Worm (Caenorhabditis elegans) whole organism, L4 larva: ENCODE measurements around the gene qua-1.

Source experiments
- D1046.2 ChIP-seq: fragments of 200-800 bp; sonication (Bioruptor generic); IDR thresholded peaks from 2 replicates; pipeline ENCODE4 v1.3.6; 2022; ENCODE audit warnings: missing genetic modification characterization, missing compliant biosample characterization
- T26A8.4 ChIP-seq: fragments of 200-800 bp; sonication (Bioruptor generic); IDR thresholded peaks from 2 replicates; pipeline ENCODE4 v1.3.6; 2022; ENCODE audit warnings: missing genetic modification characterization, missing compliant biosample characterization
- Y75B8A.6 ChIP-seq: fragments of 200-800 bp; sonication (Bioruptor generic); IDR thresholded peaks from 2 replicates; pipeline ENCODE4 v1.3.6; 2022; ENCODE audit warnings: missing genetic modification reagents, missing genetic modification characterization, missing compliant biosample characterization
- ZK546.5 ChIP-seq, 2 experiments: sonication (generic microtip); optimal IDR thresholded peaks; 2 replicates each; lab custom pipeline; 2017; ENCODE audit warnings: missing biosample characterization in 2 of 2, missing genetic modification characterization in 2 of 2
- ama-1 ChIP-seq: fragments of 150-350 bp; optimal IDR thresholded peaks from 2 replicates; lab custom pipeline; 2014; ENCODE audit warnings: inconsistent platforms, mixed read lengths
- arid-1 ChIP-seq: fragments of 200-800 bp; sonication (Bioruptor generic); conservative IDR thresholded peaks from 2 replicates; pipeline ENCODE4 v1.3.6; 2022; ENCODE audit warnings: missing genetic modification reagents, missing genetic modification characterization, missing compliant biosample characterization
- attf-4 ChIP-seq: sonication (generic microtip); optimal IDR thresholded peaks from 3 replicates; lab custom pipeline; 2017; ENCODE audit warnings: missing biosample characterization, missing genetic modification characterization
- ceh-32 ChIP-seq: sonication (generic microtip); optimal IDR thresholded peaks from 2 replicates; lab custom pipeline; 2016; ENCODE audit warnings: mild to moderate bottlenecking, missing genetic modification characterization, missing compliant biosample characterization; ENCODE audit not compliant: poor library complexity
- ceh-44 ChIP-seq: fragments of 200-800 bp; sonication (Bioruptor generic); IDR thresholded peaks from 2 replicates; pipeline ENCODE4 v1.3.6; 2022; ENCODE audit warnings: missing genetic modification reagents, missing genetic modification characterization, missing compliant biosample characterization
- ces-1 ChIP-seq: fragments of 150-350 bp; sonication (generic microtip); optimal IDR thresholded peaks from 4 replicates; lab custom pipeline; 2014; ENCODE audit warnings: missing biosample characterization, missing genetic modification reagents, missing genetic modification characterization
- cey-2 ChIP-seq: sonication (generic microtip); optimal IDR thresholded peaks from 3 replicates; lab custom pipeline; 2017; ENCODE audit warnings: missing genetic modification characterization, mild to moderate bottlenecking, missing compliant biosample characterization, antibody characterized with exemption, borderline replicate concordance; ENCODE audit not compliant: insufficient read depth
- daf-12 ChIP-seq: fragments of 150-350 bp; optimal IDR thresholded peaks from 2 replicates; lab custom pipeline; 2014; ENCODE audit warnings: missing biosample characterization, missing genetic modification reagents, missing genetic modification characterization
- daf-19 ChIP-seq: fragments of 200-800 bp; sonication (Bioruptor generic); conservative IDR thresholded peaks from 2 replicates; pipeline ENCODE4 v1.3.6; 2022; ENCODE audit warnings: missing genetic modification characterization, missing compliant biosample characterization
- daf-8 ChIP-seq: fragments of 200-800 bp; sonication (Bioruptor generic); IDR thresholded peaks from 2 replicates; pipeline ENCODE4 v1.3.6; 2022; ENCODE audit warnings: missing genetic modification characterization, missing compliant biosample characterization
- dmd-6 ChIP-seq: fragments of 200-800 bp; sonication (Bioruptor generic); IDR thresholded peaks from 2 replicates; pipeline ENCODE4 v1.3.6; 2022; ENCODE audit warnings: missing genetic modification reagents, missing genetic modification characterization, missing compliant biosample characterization
- dpl-1 ChIP-seq: fragments of 150-350 bp; optimal IDR thresholded peaks from 2 replicates; lab custom pipeline; 2014; ENCODE audit warnings: missing biosample characterization, missing genetic modification reagents, missing genetic modification characterization
- duxl-1 ChIP-seq: sonication (generic microtip); optimal IDR thresholded peaks from 2 replicates; lab custom pipeline; 2016; ENCODE audit warnings: mild to moderate bottlenecking, missing genetic modification characterization, moderate library complexity, missing compliant biosample characterization; ENCODE audit not compliant: poor library complexity
- dve-1 ChIP-seq: sonication (generic microtip); optimal IDR thresholded peaks from 2 replicates; lab custom pipeline; 2017; ENCODE audit warnings: antibody characterized with exemption, mild to moderate bottlenecking, missing genetic modification characterization, missing compliant biosample characterization; ENCODE audit not compliant: insufficient read depth
- egl-43 ChIP-seq: fragments of 200-800 bp; sonication (Bioruptor generic); IDR thresholded peaks from 2 replicates; pipeline ENCODE4 v1.3.6; 2022; ENCODE audit warnings: missing genetic modification reagents, missing genetic modification characterization, missing compliant biosample characterization
- fos-1 ChIP-seq: fragments of 150-350 bp; optimal IDR thresholded peaks from 2 replicates; lab custom pipeline; 2014; ENCODE audit warnings: missing biosample characterization, missing genetic modification characterization
- hif-1 ChIP-seq, 2 experiments: sonication (generic microtip); optimal IDR thresholded peaks; 2 replicates each; lab custom pipeline; 2016 to 2017; ENCODE audit warnings: missing compliant biosample characterization in 2 of 2, missing genetic modification characterization in 2 of 2, missing genetic modification reagents in 2 of 2, missing genotype in 2 of 2, mild to moderate bottlenecking in 1 of 2
- hmg-1.1 ChIP-seq: fragments of 200-800 bp; sonication (Bioruptor generic); IDR thresholded peaks from 2 replicates; pipeline ENCODE4 v1.3.6; 2022; ENCODE audit warnings: missing genetic modification reagents, missing genetic modification characterization, missing compliant biosample characterization
- jun-1 ChIP-seq: fragments of 150-350 bp; optimal IDR thresholded peaks from 2 replicates; lab custom pipeline; 2014; ENCODE audit warnings: missing biosample characterization, missing genetic modification reagents, missing genetic modification characterization
- lim-7 ChIP-seq: fragments of 200-800 bp; sonication (Bioruptor generic); IDR thresholded peaks from 2 replicates; pipeline ENCODE4 v1.3.6; 2022; ENCODE audit warnings: missing genetic modification characterization, missing compliant biosample characterization
- lin-1 ChIP-seq: fragments of 200-800 bp; sonication (Bioruptor generic); IDR thresholded peaks from 2 replicates; pipeline ENCODE4 v1.3.6; 2022; ENCODE audit warnings: missing genetic modification reagents, missing genetic modification characterization, missing compliant biosample characterization
- lin-13 ChIP-seq: fragments of 150-350 bp; optimal IDR thresholded peaks from 2 replicates; lab custom pipeline; 2014; ENCODE audit warnings: missing biosample characterization, missing genetic modification reagents, missing genetic modification characterization
- lin-15B ChIP-seq: fragments of 150-350 bp; sonication (generic microtip); optimal IDR thresholded peaks from 3 replicates; lab custom pipeline; 2014; ENCODE audit warnings: missing biosample characterization, missing genetic modification characterization
- lin-29 ChIP-seq: fragments of 200-800 bp; sonication (Bioruptor generic); IDR thresholded peaks from 2 replicates; pipeline ENCODE4 v1.3.6; 2022; ENCODE audit warnings: missing genetic modification reagents, missing genetic modification characterization, missing compliant biosample characterization
- lin-38 ChIP-seq: fragments of 200-800 bp; sonication (Bioruptor generic); IDR thresholded peaks from 2 replicates; pipeline ENCODE4 v1.3.6; 2022; ENCODE audit warnings: missing genetic modification reagents, missing genetic modification characterization, missing compliant biosample characterization
- lin-39 ChIP-seq: fragments of 150-350 bp; optimal IDR thresholded peaks from 2 replicates; lab custom pipeline; 2014; ENCODE audit warnings: missing biosample characterization, missing genetic modification reagents, missing genetic modification characterization
- lir-3 ChIP-seq: sonication (generic microtip); optimal IDR thresholded peaks from 2 replicates; lab custom pipeline; 2016; ENCODE audit warnings: mild to moderate bottlenecking, missing genetic modification characterization, missing compliant biosample characterization
- madf-5 ChIP-seq, 2 experiments: fragments of 200-800 bp; sonication (Bioruptor generic); IDR thresholded peaks; 2 replicates each; pipeline ENCODE4 v1.3.6; 2022; ENCODE audit warnings: missing compliant biosample characterization in 2 of 2, missing genetic modification characterization in 2 of 2
- mes-2 ChIP-seq: sonication (generic microtip); optimal IDR thresholded peaks from 2 replicates; lab custom pipeline; 2016; ENCODE audit warnings: missing genotype, mild to moderate bottlenecking, missing genetic modification characterization, missing compliant biosample characterization; ENCODE audit not compliant: poor library complexity, severe bottlenecking
- mxl-2 ChIP-seq: fragments of 200-800 bp; sonication (Bioruptor generic); conservative IDR thresholded peaks from 2 replicates; pipeline ENCODE4 v1.3.6; 2022; ENCODE audit warnings: missing genetic modification reagents, missing genetic modification characterization, missing compliant biosample characterization
- mxl-3 ChIP-seq: fragments of 200-800 bp; sonication (Bioruptor generic); optimal IDR thresholded peaks from 2 replicates; lab custom pipeline; 2018; ENCODE audit warnings: mild to moderate bottlenecking, missing genetic modification characterization, missing compliant biosample characterization
- nhr-10 ChIP-seq: fragments of 150-350 bp; optimal IDR thresholded peaks from 2 replicates; lab custom pipeline; 2014; ENCODE audit warnings: missing biosample characterization, missing genetic modification characterization
- nhr-237 ChIP-seq: sonication (generic microtip); optimal IDR thresholded peaks from 2 replicates; lab custom pipeline; 2017; ENCODE audit warnings: missing biosample characterization, missing genetic modification characterization
- nhr-48 ChIP-seq: sonication (generic microtip); optimal IDR thresholded peaks from 2 replicates; lab custom pipeline; 2016; ENCODE audit warnings: mild to moderate bottlenecking, missing genetic modification characterization, missing compliant biosample characterization
- pha-4 ChIP-seq, 2 experiments: fragments of 150-350 bp in 1 of 2; fragments of 200-800 bp in 1 of 2; sonication (Bioruptor generic) in 1 of 2; IDR thresholded peaks in 1 of 2; optimal IDR thresholded peaks in 1 of 2; 2 replicates each; pipeline versions ENCODE4 v1.3.6 to Lab custom; 2014 to 2022; ENCODE audit warnings: missing genetic modification characterization in 2 of 2, missing genetic modification reagents in 2 of 2, missing biosample characterization in 1 of 2, missing compliant biosample characterization in 1 of 2
- php-3 ChIP-seq: fragments of 200-800 bp; sonication (Bioruptor generic); IDR thresholded peaks from 2 replicates; pipeline ENCODE4 v1.3.6; 2022; ENCODE audit warnings: missing genetic modification reagents, missing genetic modification characterization, missing compliant biosample characterization
- set-16 ChIP-seq: fragments of 200-800 bp; sonication (Bioruptor generic); IDR thresholded peaks from 2 replicates; pipeline ENCODE4 v1.3.6; 2022; ENCODE audit warnings: missing genetic modification reagents, missing genetic modification characterization, missing compliant biosample characterization
- snpc-1.2 ChIP-seq: fragments of 200-800 bp; sonication (Bioruptor generic); IDR thresholded peaks from 2 replicates; pipeline ENCODE4 v1.3.6; 2022; ENCODE audit warnings: missing genetic modification reagents, missing genetic modification characterization, missing compliant biosample characterization
- spr-1 ChIP-seq: sonication (generic microtip); optimal IDR thresholded peaks from 2 replicates; lab custom pipeline; 2016; ENCODE audit warnings: mild to moderate bottlenecking, missing genetic modification characterization, missing compliant biosample characterization
- unc-130 ChIP-seq: sonication (generic microtip); optimal IDR thresholded peaks from 2 replicates; lab custom pipeline; 2016; ENCODE audit warnings: missing genetic modification reagents, missing genetic modification characterization, missing compliant biosample characterization
- unc-39 ChIP-seq: sonication (generic microtip); optimal IDR thresholded peaks from 2 replicates; lab custom pipeline; 2017; ENCODE audit warnings: missing biosample characterization, missing genetic modification characterization
- vab-7 ChIP-seq: fragments of 200-800 bp; sonication (Bioruptor generic); IDR thresholded peaks from 2 replicates; pipeline ENCODE4 v1.3.6; 2022; ENCODE audit warnings: missing genetic modification reagents, missing genetic modification characterization, missing compliant biosample characterization
- zag-1 ChIP-seq: fragments of 150-350 bp; optimal IDR thresholded peaks from 2 replicates; lab custom pipeline; 2014; ENCODE audit warnings: missing biosample characterization, missing genetic modification characterization
- zfp-3 ChIP-seq: fragments of 200-800 bp; sonication (Bioruptor generic); conservative IDR thresholded peaks from 2 replicates; pipeline ENCODE4 v1.3.6; 2022; ENCODE audit warnings: missing genetic modification reagents, missing genetic modification characterization, missing compliant biosample characterization
- ztf-11 ChIP-seq: fragments of 150-350 bp; optimal IDR thresholded peaks from 2 replicates; lab custom pipeline; 2014; ENCODE audit warnings: missing biosample characterization, missing genetic modification characterization
- ztf-7 ChIP-seq: fragments of 150-350 bp; optimal IDR thresholded peaks from 2 replicates; lab custom pipeline; 2014; ENCODE audit warnings: missing biosample characterization, missing genetic modification characterization

The qua-1 gene

DNA sequence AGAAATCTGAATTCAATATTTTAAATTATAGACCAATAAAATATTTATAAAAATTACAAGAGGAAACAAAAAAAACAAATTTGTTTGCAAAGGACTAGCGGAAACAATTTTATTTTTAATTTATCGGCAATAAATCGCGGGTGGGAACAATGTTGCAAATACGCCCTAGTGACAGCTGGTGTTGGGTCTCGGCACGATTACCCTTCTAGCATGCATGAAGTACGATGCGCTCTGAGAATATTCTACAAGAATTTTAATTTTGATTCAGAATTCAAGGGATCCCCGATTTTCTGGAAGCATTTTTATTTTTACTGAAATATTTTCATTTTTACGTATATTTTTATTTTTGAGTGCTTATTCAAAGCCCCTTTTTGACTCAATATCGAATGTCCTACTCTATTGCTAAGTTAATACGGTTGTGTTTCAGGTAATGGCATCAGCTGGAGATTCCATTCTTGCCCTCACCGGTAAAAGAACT is 13.5 kb upstream of the qua-1 start, which contains the start of the genes mig-5 and cct-1 (continued):
- peak; percentile 53; the same call in 1 of the 2 replicates for TF ChIP-seq ceh-44
- TF ChIP-seq ces-1 = peak; percentile 72
- peak; percentile 93 for TF ChIP-seq arid-1
- peak; percentile 98 for TF ChIP-seq hmg-1.1
- peak; percentile 85 for TF ChIP-seq lin-1 (GFP tag; lab: Robert Waterston, UW)
- TF ChIP-seq dmd-6 (GFP tag; lab: Robert Waterston, UW) = peak; percentile 89
- peak; percentile 66 for TF ChIP-seq egl-43
- no peak for TF ChIP-seq unc-39 (tag; lab: Kevin White, UChicago)
- peak; percentile 83 for TF ChIP-seq lin-39 (tag; lab: Kevin White, UChicago)
- TF ChIP-seq pha-4 (GFP tag; IDR thresholded peaks at IDR 0.05; lab: Robert Waterston, UW) = peak; percentile 87
- peak; percentile 88 for TF ChIP-seq pha-4 (tag; optimal IDR thresholded peaks at IDR 0.05; lab: Kevin White, UChicago)
- TF ChIP-seq cey-2 (tag; lab: Kevin White, UChicago) = no peak
- peak; percentile 41 for TF ChIP-seq lir-3 (tag; lab: Kevin White, UChicago)
- no peak for TF ChIP-seq daf-8 (GFP tag; lab: Robert Waterston, UW)
- no peak for TF ChIP-seq lim-7 (GFP tag; lab: Robert Waterston, UW)
- TF ChIP-seq set-16 (GFP tag; lab: Robert Waterston, UW) = no peak
- peak; percentile 87 for TF ChIP-seq ztf-7 (tag; lab: Kevin White, UChicago)
- TF ChIP-seq lin-13 (GFP tag; lab: Kevin White, UChicago) = peak; percentile 87
- TF ChIP-seq mes-2 (tag; lab: Kevin White, UChicago) = peak; percentile 98
- TF ChIP-seq madf-5 (GFP tag; IDR thresholded peaks at IDR 0.05; lab: Robert Waterston, UW) = no peak
- TF ChIP-seq daf-12 (tag; lab: Kevin White, UChicago) = no peak
- TF ChIP-seq lin-38 = peak; percentile 100
- no peak for TF ChIP-seq daf-19
- TF ChIP-seq hif-1 (tag; optimal IDR thresholded peaks at IDR 0.05; lab: Kevin White, UChicago) = peak in 1 of 2 experiments; percentile 67
- TF ChIP-seq lin-29 (GFP tag; lab: Robert Waterston, UW) = peak; percentile 73
- peak; percentile 9 for TF ChIP-seq fos-1 (tag; lab: Kevin White, UChicago)
- peak; percentile 65 for TF ChIP-seq unc-130 (GFP tag; lab: Kevin White, UChicago)
- no peak for TF ChIP-seq ama-1 (lab: Kevin White, UChicago)
- TF ChIP-seq nhr-48 (tag; lab: Kevin White, UChicago) = peak; percentile 87
- TF ChIP-seq vab-7 = 0 out of 2 replicates have a peak, but pooled peaks have one; percentile 29
- peak; percentile 87 for TF ChIP-seq zag-1
- TF ChIP-seq Y75B8A.6 (GFP tag; lab: Robert Waterston, UW) = no peak
- TF ChIP-seq attf-4 (tag; lab: Kevin White, UChicago) = no peak
- peak; percentile 92 for TF ChIP-seq duxl-1
- peak; percentile 96 for TF ChIP-seq php-3 (GFP tag; lab: Robert Waterston, UW)
- TF ChIP-seq spr-1 (tag; lab: Kevin White, UChicago) = peak; percentile 91
- TF ChIP-seq D1046.2 (GFP tag; lab: Robert Waterston, UW) = no peak
- peak; percentile 91 for TF ChIP-seq dpl-1 (GFP tag; lab: Kevin White, UChicago)
- peak; percentile 87 for TF ChIP-seq zfp-3
- TF ChIP-seq snpc-1.2 (GFP tag; lab: Robert Waterston, UW) = no peak
- peak; percentile 88 for TF ChIP-seq nhr-10 (tag; lab: Kevin White, UChicago)
- TF ChIP-seq lin-15B (tag; lab: Kevin White, UChicago) = peak; percentile 90
- TF ChIP-seq nhr-237 = peak; percentile 49
- TF ChIP-seq jun-1 (tag; lab: Kevin White, UChicago) = peak; percentile 86
- TF ChIP-seq ztf-11 (tag; lab: Kevin White, UChicago) = no peak
- peak in 1 of 2 experiments; percentile 82 for TF ChIP-seq ZK546.5 (tag; optimal IDR thresholded peaks at IDR 0.05; lab: Kevin White, UChicago)
- peak; percentile 98 for TF ChIP-seq dve-1 (tag; lab: Kevin White, UChicago)
- TF ChIP-seq ceh-32 (tag; lab: Kevin White, UChicago) = peak; percentile 53
- TF ChIP-seq mxl-3 (GFP tag; lab: Kevin White, UChicago) = peak; percentile 56
- TF ChIP-seq T26A8.4 (GFP tag; lab: Robert Waterston, UW) = peak; percentile 97
- TF ChIP-seq mxl-2 (GFP tag; lab: Robert Waterston, UW) = peak; percentile 57; the same call in 1 of the 2 replicates
